Worm (Caenorhabditis elegans) whole organism, L4 larva: ENCODE data around the gene cyp-13A6.

Source experiments
- daf-12 ChIP-seq: fragments of 150-350 bp; optimal IDR thresholded peaks from 2 replicates; lab custom pipeline; 2014; ENCODE audit warnings: missing biosample characterization, missing genetic modification reagents, missing genetic modification characterization
- fkh-10 ChIP-seq: fragments of 150-350 bp; optimal IDR thresholded peaks from 2 replicates; lab custom pipeline; 2014; ENCODE audit warnings: missing biosample characterization, missing genetic modification reagents, missing genetic modification characterization
- hlh-11 ChIP-seq: fragments of 200-800 bp; sonication (Bioruptor generic); optimal IDR thresholded peaks from 2 replicates; lab custom pipeline; 2018; ENCODE audit warnings: mild to moderate bottlenecking, missing genetic modification characterization, missing compliant biosample characterization
- lin-1 ChIP-seq: fragments of 200-800 bp; sonication (Bioruptor generic); IDR thresholded peaks from 2 replicates; pipeline ENCODE4 v1.3.6; 2022; ENCODE audit warnings: missing genetic modification reagents, missing genetic modification characterization, missing compliant biosample characterization
- lir-3 ChIP-seq: sonication (generic microtip); optimal IDR thresholded peaks from 2 replicates; lab custom pipeline; 2016; ENCODE audit warnings: mild to moderate bottlenecking, missing genetic modification characterization, missing compliant biosample characterization
- rbr-2 ChIP-seq: sonication (generic microtip); optimal IDR thresholded peaks from 2 replicates; lab custom pipeline; 2016; ENCODE audit warnings: missing genotype, missing genetic modification characterization, missing compliant biosample characterization
- zip-2 ChIP-seq: fragments of 150-350 bp; optimal IDR thresholded peaks from 2 replicates; lab custom pipeline; 2014; ENCODE audit warnings: missing biosample characterization, missing genetic modification characterization

DNA sequence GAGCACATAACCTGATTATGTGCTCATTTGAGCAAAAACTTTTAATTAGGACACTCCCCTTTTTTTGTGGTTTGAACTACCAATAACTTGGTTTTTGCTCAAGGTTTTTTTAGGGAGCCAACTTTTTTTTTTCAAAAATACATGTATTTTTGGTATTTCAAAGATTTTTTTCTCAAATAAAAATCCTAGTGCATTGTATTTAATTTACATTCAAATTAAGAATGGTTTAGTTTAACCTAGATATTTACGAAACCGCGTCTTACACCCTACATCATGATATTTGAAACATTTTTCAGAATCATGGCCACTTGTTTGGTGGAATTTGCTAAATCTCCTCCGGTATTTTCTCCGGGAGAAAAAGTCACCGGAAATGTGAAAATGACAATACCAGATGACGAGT, 32.3 kb upstream of the cyp-13A6 start, which contains the start of gene arrd-5:
- TF ChIP-seq fkh-10 (no peak), zip-2 (tag; lab: Kevin White, UChicago) (no peak), rbr-2 (no peak), lir-3 (tag; lab: Kevin White, UChicago) (no peak), daf-12 (tag; lab: Kevin White, UChicago) (no peak), hlh-11 (no peak), lin-1 (GFP tag; lab: Robert Waterston, UW) (no peak)
